Worm (Caenorhabditis elegans): Measurements from ENCODE around the gene fbxa-75.
A peak's percentile ranks its signal among the peaks of the same experiment; 100 is the strongest.

- TF ChIP-seq zfh-2 (GFP tag; conservative IDR thresholded peaks at IDR 0.05) = no peak
- TF ChIP-seq F33H1.4 (GFP tag; IDR thresholded peaks at IDR 0.05) = no peak
- TF ChIP-seq dpl-1 (GFP tag; optimal IDR thresholded peaks at IDR 0.05) = no peak
- TF ChIP-seq ztf-22 (GFP tag; optimal IDR thresholded peaks at IDR 0.05) = no peak
- TF ChIP-seq cebp-2 (GFP tag; IDR thresholded peaks at IDR 0.05) = no peak
- no peak for TF ChIP-seq unc-62 (GFP tag; optimal IDR thresholded peaks at IDR 0.05)
- TF ChIP-seq F57C9.4 (tag; optimal IDR thresholded peaks at IDR 0.05) = no peak
- TF ChIP-seq unc-130 (GFP tag; optimal IDR thresholded peaks at IDR 0.05) = no peak
- no peak for TF ChIP-seq ama-1 (optimal IDR thresholded peaks at IDR 0.05)
- no peak for TF ChIP-seq ama-1 (GFP tag; optimal IDR thresholded peaks at IDR 0.05)
- TF ChIP-seq F39B2.1 (GFP tag; IDR thresholded peaks at IDR 0.05) = no peak
- TF ChIP-seq sea-2 (GFP tag; IDR thresholded peaks at IDR 0.05) = no peak
- no peak for TF ChIP-seq madf-3 (GFP tag; IDR thresholded peaks at IDR 0.05)
- peak; percentile 64; the same call in 1 of the 2 replicates for TF ChIP-seq lin-26 (GFP tag; IDR thresholded peaks at IDR 0.05)
- TF ChIP-seq snpc-4 (GFP tag; optimal IDR thresholded peaks at IDR 0.05) = no peak
- no peak for TF ChIP-seq snpc-4 (tag; optimal IDR thresholded peaks at IDR 0.05)
Observed at ce11 chrIII:1354523-1354922, 51.0 kb downstream of the fbxa-75 start.

Data from whole organism, young adult.